Worm (Caenorhabditis elegans): ENCODE data around the gene sra-4.

DNA sequence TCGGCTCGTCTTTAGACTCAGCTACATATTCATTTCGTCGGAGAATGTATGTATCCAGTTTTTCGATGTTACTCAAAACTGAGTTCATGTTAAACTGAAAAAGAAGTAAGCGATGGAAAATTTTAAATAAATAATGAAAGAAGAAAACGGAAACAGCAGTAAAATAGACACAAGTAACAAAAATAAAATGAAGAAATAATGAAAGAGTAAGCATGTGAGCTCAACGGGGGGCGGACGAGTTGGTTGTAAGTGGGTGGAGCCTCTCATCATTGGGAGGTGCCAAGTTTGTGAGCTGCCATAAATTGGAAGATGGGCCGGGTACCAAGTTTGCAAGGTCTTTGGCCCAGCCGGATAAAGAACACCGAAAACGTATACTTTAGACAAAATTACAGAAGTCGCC lies 40.8 kb upstream of the sra-4 start, which contains the start of gene wee-1.1:
- TF ChIP-seq nhr-76 (tag; optimal IDR thresholded peaks at IDR 0.05) (no peak), pha-4 (tag; optimal IDR thresholded peaks at IDR 0.05) (no peak), ztf-11 (tag; optimal IDR thresholded peaks at IDR 0.05) (no peak), mls-2 (tag; optimal IDR thresholded peaks at IDR 0.05) (no peak), nhr-12 (tag; optimal IDR thresholded peaks at IDR 0.05) (no peak), lin-13 (tag; optimal IDR thresholded peaks at IDR 0.05) (no peak), elt-3 (tag; optimal IDR thresholded peaks at IDR 0.05) (no peak), ces-1 (GFP tag; optimal IDR thresholded peaks at IDR 0.05) (no peak), bed-3 (GFP tag; optimal IDR thresholded peaks at IDR 0.05) (no peak)

Data from whole organism, mixed stage, embryonic.